Worm (Caenorhabditis elegans): ENCODE data around the gene Y45F10C.2.
A peak's percentile ranks its signal among the peaks of the same experiment; 100 is the strongest.

Gene Y45F10C.2

ce11 chrIV:13649126-13649525 lies 13.3 kb downstream of the Y45F10C.2 start, which contains the start of gene C08F11.10:
C08F11.10 (minus strand) TSS chrIV:13649226.
- TF ChIP-seq odd-2 (tag; optimal IDR thresholded peaks at IDR 0.05) (no peak), ama-1 (optimal IDR thresholded peaks at IDR 0.05) (no peak), ttx-3 (tag; optimal IDR thresholded peaks at IDR 0.05) (no peak), pqm-1 (tag; optimal IDR thresholded peaks at IDR 0.05) (no peak), ref-2 (tag; optimal IDR thresholded peaks at IDR 0.05) (no peak), nhr-11 (tag; optimal IDR thresholded peaks at IDR 0.05) (no peak), madf-2 (tag; optimal IDR thresholded peaks at IDR 0.05) (no peak), pha-4 (tag; optimal IDR thresholded peaks at IDR 0.05) (no peak), elt-2 (tag; optimal IDR thresholded peaks at IDR 0.05) (no peak)

ce11 chrIV:13647558-13647957 lies 14.9 kb downstream of the Y45F10C.2 start, which contains the start of gene ule-4:
ule-4 (minus strand) TSS chrIV:13647658.
- no peak for TF ChIP-seq ceh-6 (GFP tag; optimal IDR thresholded peaks at IDR 0.05)
- TF ChIP-seq ama-1 (optimal IDR thresholded peaks at IDR 0.05), result no peak
- no peak for TF ChIP-seq sox-2 (GFP tag; IDR thresholded peaks at IDR 0.05)
- TF ChIP-seq zip-5 (tag; optimal IDR thresholded peaks at IDR 0.05), result no peak
- TF ChIP-seq hlh-15 (tag; optimal IDR thresholded peaks at IDR 0.05), result no peak
- no peak for TF ChIP-seq unc-42 (tag; optimal IDR thresholded peaks at IDR 0.05)
- TF ChIP-seq ceh-30 (tag; optimal IDR thresholded peaks at IDR 0.05), result no peak
- no peak for TF ChIP-seq che-1 (tag; optimal IDR thresholded peaks at IDR 0.05)
- no peak for TF ChIP-seq ceh-19 (GFP tag; optimal IDR thresholded peaks at IDR 0.05)
- no peak for TF ChIP-seq fkh-10 (GFP tag; optimal IDR thresholded peaks at IDR 0.05)
- TF ChIP-seq dve-1 (tag; optimal IDR thresholded peaks at IDR 0.05), result no peak
- TF ChIP-seq syd-9 (tag; optimal IDR thresholded peaks at IDR 0.05), result no peak
- TF ChIP-seq hlh-8 (tag; optimal IDR thresholded peaks at IDR 0.05), result no peak
- no peak for TF ChIP-seq T23F11.4 (GFP tag; optimal IDR thresholded peaks at IDR 0.05)
- TF ChIP-seq ceh-9 (tag; optimal IDR thresholded peaks at IDR 0.05), result no peak
- TF ChIP-seq ceh-24 (tag; optimal IDR thresholded peaks at IDR 0.05), result no peak

- TF ChIP-seq lin-11 (tag; optimal IDR thresholded peaks at IDR 0.05), result no peak
- no peak for TF ChIP-seq T23F11.4 (GFP tag; optimal IDR thresholded peaks at IDR 0.05)
- no peak for TF ChIP-seq hlh-30 (tag; optimal IDR thresholded peaks at IDR 0.05; ENCODE audit: insufficient read depth)
These were observed 16.6 kb downstream of the Y45F10C.2 start, which contains the start of gene srz-29 for ce11 chrIV:13645823-13646222. srz-29 (minus strand) TSS chrIV:13645923.

- TF ChIP-seq elt-2 (tag; optimal IDR thresholded peaks at IDR 0.05) (peak; percentile 67), lim-6 (tag; optimal IDR thresholded peaks at IDR 0.05) (no peak)
These were observed 23.4 kb downstream of the Y45F10C.2 start, which contains the start of gene ugt-22 for ce11 chrIV:13639027-13639426. ugt-22 (plus strand) TSS chrIV:13639260.

- TF ChIP-seq ceh-2 (tag; optimal IDR thresholded peaks at IDR 0.05) (no peak), gmeb-2 (tag; optimal IDR thresholded peaks at IDR 0.05) (no peak), ceh-6 (GFP tag; optimal IDR thresholded peaks at IDR 0.05) (no peak), sox-4 (tag; optimal IDR thresholded peaks at IDR 0.05) (no peak), syd-9 (tag; optimal IDR thresholded peaks at IDR 0.05) (no peak), tbx-2 (tag; optimal IDR thresholded peaks at IDR 0.05) (no peak), pros-1 (tag; optimal IDR thresholded peaks at IDR 0.05) (no peak), ceh-30 (tag; optimal IDR thresholded peaks at IDR 0.05) (no peak), dve-1 (tag; optimal IDR thresholded peaks at IDR 0.05) (no peak), hlh-15 (tag; optimal IDR thresholded peaks at IDR 0.05) (no peak), ceh-19 (GFP tag; optimal IDR thresholded peaks at IDR 0.05) (no peak), fkh-6 (tag; optimal IDR thresholded peaks at IDR 0.05) (no peak), ceh-18 (tag; optimal IDR thresholded peaks at IDR 0.05) (no peak), nhr-232 (tag; optimal IDR thresholded peaks at IDR 0.05) (no peak)
These were observed 25.5 kb downstream of the Y45F10C.2 start, which contains the start of gene C08F11.7 for ce11 chrIV:13636975-13637374. C08F11.7 (plus strand) TSS chrIV:13637275.
